Worm (Caenorhabditis elegans) whole organism, L1 larva: ENCODE data around the gene F43E2.1.
"Not testable (repeated sequence)": the region's sequence is repeated elsewhere in the genome, so short reads cannot be mapped to it uniquely, and the experiment has no call there.

Experiments
- dpl-1 ChIP-seq, 3 experiments: fragments of 150-350 bp in 2 of 3; sonication (generic microtip) in 1 of 3; optimal IDR thresholded peaks; 2 replicates each; lab custom pipeline; 2014 to 2017; ENCODE audit warnings: missing biosample characterization in 3 of 3, missing genetic modification characterization in 3 of 3, missing genetic modification reagents in 3 of 3
- egl-27 ChIP-seq, 2 experiments: fragments of 150-350 bp in 1 of 2; sonication (generic microtip); optimal IDR thresholded peaks; 3 replicates each; lab custom pipeline; 2017 to 2018; ENCODE audit warnings: missing biosample characterization in 2 of 2, missing genetic modification characterization in 2 of 2, missing genetic modification reagents in 2 of 2
- lin-39 ChIP-seq: fragments of 150-350 bp; optimal IDR thresholded peaks from 2 replicates; lab custom pipeline; 2014; ENCODE audit warnings: missing biosample characterization, missing genetic modification reagents, missing genetic modification characterization
- mef-2 ChIP-seq: fragments of 150-350 bp; optimal IDR thresholded peaks from 2 replicates; lab custom pipeline; 2014; ENCODE audit warnings: missing biosample characterization, missing genetic modification characterization
- nhr-11 ChIP-seq: fragments of 150-350 bp; optimal IDR thresholded peaks from 2 replicates; lab custom pipeline; 2014; ENCODE audit warnings: missing biosample characterization, missing genetic modification characterization
- nhr-28 ChIP-seq: fragments of 150-350 bp; optimal IDR thresholded peaks from 2 replicates; lab custom pipeline; 2014; ENCODE audit warnings: missing biosample characterization, missing genetic modification characterization
- pqm-1 ChIP-seq: sonication (generic microtip); optimal IDR thresholded peaks from 3 replicates; lab custom pipeline; 2017; ENCODE audit warnings: missing biosample characterization, missing genetic modification characterization
- snpc-4 ChIP-seq: fragments of 150-350 bp; optimal IDR thresholded peaks from 2 replicates; lab custom pipeline; 2014; ENCODE audit warnings: missing biosample characterization, missing genetic modification characterization

DNA sequence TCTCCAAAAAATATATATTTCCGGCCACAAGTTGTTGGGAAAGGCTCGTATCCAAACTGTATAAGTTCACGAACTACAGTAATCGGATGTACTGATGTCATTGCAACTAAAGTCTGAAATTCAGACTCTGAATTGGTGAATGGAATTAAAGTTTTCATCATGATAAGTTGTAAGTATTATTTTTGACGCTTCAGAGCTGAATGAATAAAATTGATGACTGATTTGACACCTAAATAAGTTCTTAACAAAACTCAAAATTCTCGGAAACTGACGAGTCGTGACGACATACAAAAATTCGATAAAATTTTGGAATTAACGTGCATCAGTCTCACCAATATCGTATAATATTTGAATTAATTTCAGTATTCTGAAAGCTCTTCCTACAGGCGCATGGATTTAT is 4.9 kb upstream of the F43E2.1 start, which contains the start of gene F43E2.11:
- TF ChIP-seq nhr-28 (tag; lab: Kevin White, UChicago); pqm-1 (tag; lab: Kevin White, UChicago); snpc-4 (tag; lab: Kevin White, UChicago); dpl-1 (GFP tag; optimal IDR thresholded peaks at IDR 0.05; lab: Kevin White, UChicago); egl-27 (tag; optimal IDR thresholded peaks at IDR 0.05; lab: Kevin White, UChicago); nhr-11; lin-39 (tag; lab: Kevin White, UChicago); mef-2: not testable (repeated sequence)
